Worm (Caenorhabditis elegans) whole organism, L2 larva: ENCODE measurements around the gene npp-21.

Source experiments
- ZK546.5 ChIP-seq: sonication (generic microtip); optimal IDR thresholded peaks from 2 replicates; lab custom pipeline; 2017; ENCODE audit warnings: missing biosample characterization, missing genetic modification characterization
- aly-2 ChIP-seq: fragments of 150-350 bp; optimal IDR thresholded peaks from 2 replicates; lab custom pipeline; 2014; ENCODE audit warnings: missing biosample characterization, missing genetic modification characterization
- ama-1 ChIP-seq: fragments of 150-350 bp; optimal IDR thresholded peaks from 2 replicates; lab custom pipeline; 2018; ENCODE audit warnings: inconsistent platforms
- crh-2 ChIP-seq: sonication (generic microtip); optimal IDR thresholded peaks from 2 replicates; lab custom pipeline; 2017; ENCODE audit warnings: missing biosample characterization, missing genetic modification characterization
- egl-27 ChIP-seq: sonication (generic microtip); optimal IDR thresholded peaks from 3 replicates; lab custom pipeline; 2017; ENCODE audit warnings: missing biosample characterization, missing genetic modification reagents, missing genetic modification characterization
- elt-1 ChIP-seq: fragments of 150-350 bp; optimal IDR thresholded peaks from 2 replicates; lab custom pipeline; 2014; ENCODE audit warnings: missing biosample characterization, missing genetic modification characterization
- elt-3 ChIP-seq: sonication (generic microtip); optimal IDR thresholded peaks from 2 replicates; lab custom pipeline; 2017; ENCODE audit warnings: missing biosample characterization, missing genetic modification characterization
- fos-1 ChIP-seq: fragments of 150-350 bp; optimal IDR thresholded peaks from 2 replicates; lab custom pipeline; 2014; ENCODE audit warnings: missing biosample characterization, missing genetic modification characterization
- gmeb-1 ChIP-seq: fragments of 150-350 bp; optimal IDR thresholded peaks from 2 replicates; lab custom pipeline; 2014; ENCODE audit warnings: missing biosample characterization, missing genetic modification characterization
- lin-13 ChIP-seq: fragments of 150-350 bp; optimal IDR thresholded peaks from 2 replicates; lab custom pipeline; 2014; ENCODE audit warnings: missing biosample characterization, missing genetic modification reagents, missing genetic modification characterization
- lin-39 ChIP-seq: fragments of 150-350 bp; optimal IDR thresholded peaks from 2 replicates; lab custom pipeline; 2014; ENCODE audit warnings: missing biosample characterization, missing genetic modification reagents, missing genetic modification characterization
- mbf-1 ChIP-seq: sonication (generic microtip); optimal IDR thresholded peaks from 2 replicates; lab custom pipeline; 2017; ENCODE audit warnings: missing biosample characterization, missing genetic modification characterization
- mdl-1 ChIP-seq, 2 experiments: fragments of 150-350 bp in 1 of 2; sonication (generic microtip) in 1 of 2; optimal IDR thresholded peaks; 2 replicates each; lab custom pipeline; 2017; ENCODE audit warnings: missing biosample characterization in 2 of 2, missing genetic modification characterization in 2 of 2
- nhr-10 ChIP-seq: sonication (generic microtip); optimal IDR thresholded peaks from 2 replicates; lab custom pipeline; 2017; ENCODE audit warnings: missing biosample characterization, missing genetic modification characterization
- nhr-129 ChIP-seq: fragments of 150-350 bp; optimal IDR thresholded peaks from 2 replicates; lab custom pipeline; 2014; ENCODE audit warnings: missing biosample characterization, missing genetic modification characterization
- nhr-21 ChIP-seq: fragments of 150-350 bp; optimal IDR thresholded peaks from 2 replicates; lab custom pipeline; 2014; ENCODE audit warnings: missing biosample characterization, missing genetic modification characterization
- nhr-23 ChIP-seq: fragments of 150-350 bp; optimal IDR thresholded peaks from 2 replicates; lab custom pipeline; 2014; ENCODE audit warnings: missing biosample characterization, missing genetic modification reagents, missing genetic modification characterization
- nhr-237 ChIP-seq: fragments of 150-350 bp; optimal IDR thresholded peaks from 2 replicates; lab custom pipeline; 2014; ENCODE audit warnings: missing biosample characterization, missing genetic modification characterization
- nhr-25 ChIP-seq: fragments of 150-350 bp; sonication (generic microtip); optimal IDR thresholded peaks from 3 replicates; lab custom pipeline; 2014; ENCODE audit warnings: missing biosample characterization, missing genetic modification characterization
- nhr-77 ChIP-seq: fragments of 150-350 bp; optimal IDR thresholded peaks from 2 replicates; lab custom pipeline; 2014; ENCODE audit warnings: missing biosample characterization, missing genetic modification characterization
- sem-4 ChIP-seq: fragments of 150-350 bp; optimal IDR thresholded peaks from 2 replicates; lab custom pipeline; 2014; ENCODE audit warnings: missing biosample characterization, missing genetic modification reagents, missing genetic modification characterization
- sma-3 ChIP-seq: sonication (generic microtip); optimal IDR thresholded peaks from 2 replicates; lab custom pipeline; 2016; ENCODE audit warnings: missing genetic modification reagents, missing genetic modification characterization, missing compliant biosample characterization
- snpc-4 ChIP-seq: fragments of 150-350 bp; optimal IDR thresholded peaks from 2 replicates; lab custom pipeline; 2014; ENCODE audit warnings: missing biosample characterization, missing genetic modification characterization
- unc-55 ChIP-seq: fragments of 150-350 bp; sonication (generic microtip); optimal IDR thresholded peaks from 3 replicates; lab custom pipeline; 2014; ENCODE audit warnings: missing biosample characterization, missing genetic modification reagents, missing genetic modification characterization
- unc-62 ChIP-seq: fragments of 150-350 bp; optimal IDR thresholded peaks from 2 replicates; lab custom pipeline; 2014; ENCODE audit warnings: missing biosample characterization, missing genetic modification reagents, missing genetic modification characterization
- zag-1 ChIP-seq: fragments of 150-350 bp; optimal IDR thresholded peaks from 2 replicates; lab custom pipeline; 2014; ENCODE audit warnings: missing biosample characterization, missing genetic modification characterization
- ztf-11 ChIP-seq: sonication (generic microtip); optimal IDR thresholded peaks from 2 replicates; lab custom pipeline; 2017; ENCODE audit warnings: missing biosample characterization, missing genetic modification characterization
- ztf-4 ChIP-seq: fragments of 150-350 bp; optimal IDR thresholded peaks from 2 replicates; lab custom pipeline; 2014; ENCODE audit warnings: missing biosample characterization, missing genetic modification characterization

npp-21 gene

ce11 chrII:7558864-7559263 is 40.6 kb upstream of the npp-21 start:
- TF ChIP-seq fos-1 (tag; lab: Kevin White, UChicago) (no peak), unc-62 (GFP tag; lab: Kevin White, UChicago) (no peak), crh-2 (no peak), nhr-25 (tag; lab: Kevin White, UChicago) (no peak)
- TF ChIP-seq, all 48 proteins: peak for 0

DNA sequence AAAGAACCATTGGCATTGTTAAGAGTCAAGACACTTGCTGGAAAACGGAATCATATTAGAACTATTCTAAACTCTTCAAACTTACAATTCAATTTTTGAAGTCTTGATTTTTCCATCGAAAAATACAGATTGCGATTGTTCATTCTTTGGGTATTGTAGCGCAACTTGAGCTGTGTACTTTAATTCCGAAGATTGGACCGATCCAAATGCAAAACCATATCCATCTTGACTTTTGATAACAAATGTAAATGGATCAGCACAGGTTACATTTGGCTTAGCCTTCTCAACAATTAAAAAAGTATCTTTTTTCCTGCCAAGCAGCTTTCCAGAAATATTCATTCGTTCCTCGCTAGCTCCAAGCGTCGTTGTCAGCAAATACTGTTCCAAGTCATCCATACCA is 38.6 kb upstream of the npp-21 start:
- TF ChIP-seq mdl-1 (tag; optimal IDR thresholded peaks at IDR 0.05; lab: Kevin White, UChicago) (no peak), egl-27 (tag; lab: Kevin White, UChicago) (no peak)

- no peak for TF ChIP-seq unc-62 (GFP tag; lab: Kevin White, UChicago)
- no peak for TF ChIP-seq ztf-11
- TF ChIP-seq lin-39 (tag; lab: Kevin White, UChicago): no peak
- no peak for TF ChIP-seq nhr-23 (tag; lab: Kevin White, UChicago)
- TF ChIP-seq ama-1 (lab: Kevin White, UChicago): no peak
- no peak for TF ChIP-seq zag-1 (tag; lab: Kevin White, UChicago)
- TF ChIP-seq nhr-77 (tag; lab: Kevin White, UChicago): no peak
- no peak for TF ChIP-seq sem-4 (tag; lab: Kevin White, UChicago)
- TF ChIP-seq nhr-10 (tag; lab: Kevin White, UChicago): no peak
- TF ChIP-seq snpc-4 (tag; lab: Kevin White, UChicago): no peak
- no peak for TF ChIP-seq nhr-21
- TF ChIP-seq ZK546.5 (tag; lab: Kevin White, UChicago): no peak
- TF ChIP-seq unc-55: no peak
Measured at ce11 chrII:7561494-7561893, 38.0 kb upstream of the npp-21 start, which contains the start of the genes ZK1290.11 and ZK1290.1. Gene ZK1290.11, minus strand, starts transcription at chrII:7561594. Gene ZK1290.1, plus strand, starts transcription at chrII:7561764.

DNA sequence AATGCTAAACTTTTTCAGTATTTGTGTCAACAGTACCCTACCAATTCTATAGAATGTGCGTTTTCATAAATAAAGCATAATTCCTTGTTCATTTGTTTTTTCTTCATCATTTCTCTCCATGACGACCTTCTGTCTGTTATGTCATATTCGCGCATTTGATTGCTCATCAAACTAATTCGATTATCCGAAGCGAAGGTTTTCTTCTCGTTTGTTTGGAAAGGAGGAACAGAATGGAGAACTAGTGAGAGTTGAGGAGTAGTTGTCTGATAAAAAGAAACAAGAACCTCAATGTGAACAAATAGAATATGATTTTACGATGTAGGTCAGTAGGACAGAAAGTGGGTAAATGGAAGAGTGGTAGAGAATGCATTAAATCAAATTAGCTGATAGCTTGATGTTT is 36.8 kb upstream of the npp-21 start:
- TF ChIP-seq nhr-237 (tag; lab: Kevin White, UChicago) (no peak), mdl-1 (tag; optimal IDR thresholded peaks at IDR 0.05; lab: Kevin White, UChicago) (no peak), zag-1 (tag; lab: Kevin White, UChicago) (no peak)

- TF ChIP-seq mdl-1 (tag; optimal IDR thresholded peaks at IDR 0.05; lab: Kevin White, UChicago): no peak
- no peak for TF ChIP-seq unc-55
- no peak for TF ChIP-seq nhr-129 (tag; lab: Kevin White, UChicago)
- no peak for TF ChIP-seq gmeb-1
Measured at ce11 chrII:7570305-7570704, 29.2 kb upstream of the npp-21 start, which contains the start of gene F35D2.3. Gene F35D2.3, plus strand, starts transcription at chrII:7570605.

- TF ChIP-seq nhr-25 (tag; lab: Kevin White, UChicago) (no peak), sem-4 (tag; lab: Kevin White, UChicago) (no peak), sma-3 (no peak), nhr-10 (tag; lab: Kevin White, UChicago) (no peak), ztf-11 (no peak), lin-13 (GFP tag; lab: Kevin White, UChicago) (no peak), elt-3 (tag; lab: Kevin White, UChicago) (no peak), nhr-129 (tag; lab: Kevin White, UChicago) (no peak), ztf-4 (tag; lab: Kevin White, UChicago) (no peak)
- TF ChIP-seq, all 48 proteins: peak for 0
Measured at ce11 chrII:7570820-7571219, 28.6 kb upstream of the npp-21 start.

DNA sequence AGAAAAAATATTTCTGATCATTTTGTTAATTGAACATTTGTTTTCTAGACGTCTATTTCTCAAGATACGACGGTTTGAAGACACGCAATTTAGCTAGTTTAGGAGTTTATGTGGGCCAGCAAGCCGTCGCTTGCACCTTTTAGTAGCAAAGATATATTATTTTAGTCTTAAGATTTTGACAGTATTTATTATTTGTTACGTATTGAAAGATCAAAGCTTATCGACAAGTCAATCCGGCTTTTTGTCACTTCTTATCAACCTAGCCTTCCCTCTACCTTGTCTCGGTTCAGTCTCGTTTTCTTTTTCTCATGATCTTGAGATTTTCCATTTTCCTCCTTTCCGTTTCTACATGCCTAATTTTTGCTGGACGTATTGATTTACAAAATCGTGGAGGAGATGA is 25.3 kb upstream of the npp-21 start, which contains the start of gene F35D2.2:
F35D2.2 (plus strand) TSS at position 301 of the 400 bp plus-strand sequence.
- TF ChIP-seq mbf-1 (tag; lab: Kevin White, UChicago) (no peak), ZK546.5 (tag; lab: Kevin White, UChicago) (no peak), sem-4 (tag; lab: Kevin White, UChicago) (no peak), gmeb-1 (no peak), aly-2 (tag; lab: Kevin White, UChicago) (no peak)

DNA sequence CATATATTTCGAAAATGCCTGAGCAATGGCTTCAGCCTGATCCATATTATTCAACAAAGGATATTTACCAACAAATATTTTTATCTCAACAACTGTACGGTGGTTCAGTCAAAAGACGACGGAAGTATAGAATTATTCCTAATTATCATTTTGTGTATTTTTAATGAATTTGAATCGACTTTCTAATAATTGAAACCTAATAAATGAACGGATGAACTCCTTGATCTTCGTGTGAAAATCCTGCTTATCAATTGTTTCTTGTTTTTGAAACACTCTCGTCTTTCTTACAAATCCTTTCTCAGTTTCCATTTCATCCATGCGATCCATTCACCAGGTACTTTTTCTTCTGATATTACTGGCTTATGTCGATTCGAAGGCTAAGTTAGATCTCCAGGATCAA is 23.8 kb upstream of the npp-21 start, which contains the start of gene F35D2.1:
F35D2.1 (plus strand) TSS at position 301 of the 400 bp plus-strand sequence.
- TF ChIP-seq ZK546.5 (tag; lab: Kevin White, UChicago) (no peak), elt-1 (tag; lab: Kevin White, UChicago) (no peak)
